Worm (Caenorhabditis elegans): ENCODE measurements around the gene D1044.1.

Gene D1044.1

DNA sequence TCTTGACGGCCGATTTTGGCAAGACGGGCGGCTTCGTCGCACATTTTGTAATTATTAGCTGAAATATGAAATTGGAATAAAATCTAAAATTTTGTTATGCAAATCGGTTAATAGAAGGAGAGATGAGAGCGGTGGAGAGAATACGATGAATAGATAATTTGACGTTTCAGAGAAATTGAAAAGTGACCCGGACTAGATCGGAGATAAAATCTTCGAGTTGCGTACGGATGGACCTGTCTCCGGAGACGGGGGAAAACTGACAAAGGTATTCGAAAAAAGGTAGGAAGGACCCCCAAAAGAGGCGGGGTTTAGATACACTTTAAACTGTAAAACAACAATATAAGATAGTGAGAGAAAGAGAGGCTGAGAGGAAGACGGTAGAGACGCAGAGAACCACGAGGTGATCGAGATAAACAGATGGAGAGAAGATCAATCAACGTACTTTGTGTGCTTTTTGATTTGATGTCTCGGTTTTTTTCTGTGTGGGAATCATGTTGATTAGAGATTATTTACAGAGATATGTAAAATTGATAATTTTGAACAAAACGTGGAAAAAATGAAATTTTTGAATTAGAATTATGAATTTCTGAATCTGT is 8.1 kb downstream of the D1044.1 start, which contains the start of gene F09F7.6 (continued):
- TF ChIP-seq tlf-1 (GFP tag; optimal IDR thresholded peaks at IDR 0.05) (peak; percentile 42), ZK185.1 (tag; optimal IDR thresholded peaks at IDR 0.05; ENCODE audit: poor library complexity, severe bottlenecking) (peak; percentile 1), madf-3 (GFP tag; IDR thresholded peaks at IDR 0.05) (no peak), K11D2.4 (GFP tag; IDR thresholded peaks at IDR 0.05) (peak; percentile 46; the same call in 1 of the 2 replicates), nfyb-1 (GFP tag; IDR thresholded peaks at IDR 0.05) (0 out of 2 replicates have a peak, but pooled peaks have one; percentile 34), lir-1 (GFP tag; conservative IDR thresholded peaks at IDR 0.05) (0 out of 2 replicates have a peak, but pooled peaks have one; percentile 23), tbp1 (GFP tag; optimal IDR thresholded peaks at IDR 0.05) (peak; percentile 30), Y79H2A.3 (GFP tag; conservative IDR thresholded peaks at IDR 0.05) (no peak), chd-7 (tag; optimal IDR thresholded peaks at IDR 0.05) (no peak)

- peak; percentile 26 for TF ChIP-seq lin-40 (tag; optimal IDR thresholded peaks at IDR 0.05)
- no peak for TF ChIP-seq pbrm-1 (GFP tag; IDR thresholded peaks at IDR 0.05)
- TF ChIP-seq attf-3 (GFP tag; conservative IDR thresholded peaks at IDR 0.05) = no peak
- TF ChIP-seq F10E7.11 (tag; optimal IDR thresholded peaks at IDR 0.05) = no peak
- TF ChIP-seq him-1 (tag; optimal IDR thresholded peaks at IDR 0.05) = no peak
- TF ChIP-seq cebp-1 (GFP tag; IDR thresholded peaks at IDR 0.05) = 0 out of 2 replicates have a peak, but pooled peaks have one; percentile 17
- peak; percentile 64 for TF ChIP-seq cebp-1 (tag; optimal IDR thresholded peaks at IDR 0.05)
- TF ChIP-seq dox-1 (GFP tag; IDR thresholded peaks at IDR 0.05) = no peak
- peak; percentile 48 for TF ChIP-seq tlf-1 (GFP tag; optimal IDR thresholded peaks at IDR 0.05)
- TF ChIP-seq nfyb-1 (GFP tag; IDR thresholded peaks at IDR 0.05) = peak; percentile 79
- TF ChIP-seq tbp1 (GFP tag; optimal IDR thresholded peaks at IDR 0.05) = peak; percentile 13
- TF ChIP-seq repo-1 (tag; optimal IDR thresholded peaks at IDR 0.05) = peak; percentile 19
- TF ChIP-seq snpc-4 (GFP tag; optimal IDR thresholded peaks at IDR 0.05) = no peak
- no peak for TF ChIP-seq snpc-4 (tag; optimal IDR thresholded peaks at IDR 0.05)
- TF ChIP-seq zim-3 (tag; optimal IDR thresholded peaks at IDR 0.05) = no peak
- no peak for TF ChIP-seq K12H6.12 (tag; optimal IDR thresholded peaks at IDR 0.05)
- TF ChIP-seq lin-54 (GFP tag; optimal IDR thresholded peaks at IDR 0.05) = peak; percentile 30
- TF ChIP-seq let-607 (tag; optimal IDR thresholded peaks at IDR 0.05) = peak; percentile 13 to 83
- TF ChIP-seq F33H1.4 (GFP tag; IDR thresholded peaks at IDR 0.05) = no peak
- no peak for TF ChIP-seq ztf-18 (tag; optimal IDR thresholded peaks at IDR 0.05)
- peak; percentile 11; the same call in 1 of the 2 replicates for TF ChIP-seq madf-6 (GFP tag; IDR thresholded peaks at IDR 0.05)
- TF ChIP-seq hrde-1 (tag; optimal IDR thresholded peaks at IDR 0.05; ENCODE audit: borderline replicate concordance) = no peak
- peak; percentile 17 for TF ChIP-seq madf-10 (tag; optimal IDR thresholded peaks at IDR 0.05)
- TF ChIP-seq lag-1 (GFP tag; IDR thresholded peaks at IDR 0.05) = no peak
- peak; percentile 20 for TF ChIP-seq F23B12.7 (tag; optimal IDR thresholded peaks at IDR 0.05; ENCODE audit: insufficient read depth)
- no peak for TF ChIP-seq F39B2.1 (GFP tag; IDR thresholded peaks at IDR 0.05)
- peak; percentile 78 for TF ChIP-seq nhr-80 (tag; optimal IDR thresholded peaks at IDR 0.05)
- TF ChIP-seq ceh-91 (GFP tag; IDR thresholded peaks at IDR 0.05) = no peak
- TF ChIP-seq D2030.7 (GFP tag; IDR thresholded peaks at IDR 0.05) = no peak
- peak; percentile 76 for TF ChIP-seq pha-4 (tag; optimal IDR thresholded peaks at IDR 0.05)
- peak; percentile 44 for TF ChIP-seq ztf-22 (GFP tag; optimal IDR thresholded peaks at IDR 0.05)
- peak; percentile 55; the same call in 1 of the 2 replicates for TF ChIP-seq Y53G8AR.9 (GFP tag; conservative IDR thresholded peaks at IDR 0.05)
- no peak for TF ChIP-seq unc-130 (GFP tag; optimal IDR thresholded peaks at IDR 0.05)
- no peak for TF ChIP-seq T07F8.4 (tag; optimal IDR thresholded peaks at IDR 0.05)
- TF ChIP-seq let-526 (GFP tag; IDR thresholded peaks at IDR 0.05) = 0 out of 2 replicates have a peak, but pooled peaks have one; percentile 48
- TF ChIP-seq somi-1 (GFP tag; optimal IDR thresholded peaks at IDR 0.05) = no peak
- TF ChIP-seq C06A6.2 (GFP tag; conservative IDR thresholded peaks at IDR 0.05) = no peak
- TF ChIP-seq aptf-2 (GFP tag; conservative IDR thresholded peaks at IDR 0.05) = no peak
- peak; percentile 64 for TF ChIP-seq atf-7 (tag; optimal IDR thresholded peaks at IDR 0.05)
- TF ChIP-seq hmg-20 (GFP tag; IDR thresholded peaks at IDR 0.05) = no peak
Measured at ce11 chrIII:5553098-5553497, 9.0 kb downstream of the D1044.1 start.

All from whole organism, young adult.